Fruit fly (Drosophila melanogaster): ENCODE data around the gene ttm2.

Gene ttm2

dm6 chr3L:267083-267482 lies 7.9 kb upstream of the ttm2 start, which contains the start of gene miple1:
miple1 (plus strand) TSS chr3L:267299.
- TF ChIP-seq fd59A (GFP tag; optimal IDR thresholded peaks at IDR 0.05), result no peak
- TF ChIP-seq CG4318 (GFP tag; optimal IDR thresholded peaks at IDR 0.05), result no peak
- TF ChIP-seq lz (GFP tag; optimal IDR thresholded peaks at IDR 0.05), result no peak
- TF ChIP-seq Hr39 (GFP tag; optimal IDR thresholded peaks at IDR 0.05), result no peak
- no peak for TF ChIP-seq Gug (GFP tag; IDR thresholded peaks at IDR 0.05)
- TF ChIP-seq CG16779 (tag; optimal IDR thresholded peaks at IDR 0.05), result no peak
- TF ChIP-seq salr (GFP tag; optimal IDR thresholded peaks at IDR 0.05), result no peak
- no peak for TF ChIP-seq svp (GFP tag)
- TF ChIP-seq Met (GFP tag; optimal IDR thresholded peaks at IDR 0.05), result no peak

- peak; percentile 60 for TF ChIP-seq Eip78C (GFP tag)
- no peak for TF ChIP-seq Sox15 (GFP tag; optimal IDR thresholded peaks at IDR 0.05)
- TF ChIP-seq eg (GFP tag; IDR thresholded peaks at IDR 0.05), result 0 out of 3 replicates have a peak, but pooled peaks have one; percentile 16
- no peak for TF ChIP-seq CG31627 (GFP tag; optimal IDR thresholded peaks at IDR 0.05)
- TF ChIP-seq topi (GFP tag; optimal IDR thresholded peaks at IDR 0.05), result no peak
These were observed 7.3 kb upstream of the ttm2 start for dm6 chr3L:267618-268017.

- TF ChIP-seq CG6808 (GFP tag; optimal IDR thresholded peaks at IDR 0.05) (peak; percentile 41), esn (GFP tag; optimal IDR thresholded peaks at IDR 0.05) (peak; percentile 74), CG6276 (GFP tag; optimal IDR thresholded peaks at IDR 0.05) (peak; percentile 61), CG11762 (GFP tag; optimal IDR thresholded peaks at IDR 0.05; ENCODE audit: insufficient read depth) (peak; percentile 67), CG34406 (GFP tag; optimal IDR thresholded peaks at IDR 0.05) (peak; percentile 7), CG3919 (GFP tag; optimal IDR thresholded peaks at IDR 0.05) (peak; percentile 58), ss (GFP tag; optimal IDR thresholded peaks at IDR 0.05) (peak; percentile 64 to 70), pdm3 (GFP tag; optimal IDR thresholded peaks at IDR 0.05) (peak; percentile 74), CG10631 (GFP tag; optimal IDR thresholded peaks at IDR 0.05) (peak; percentile 76), CG3032 (tag; optimal IDR thresholded peaks at IDR 0.05) (peak; percentile 62), CG16779 (tag; optimal IDR thresholded peaks at IDR 0.05) (peak; percentile 43), Lpt (GFP tag; optimal IDR thresholded peaks at IDR 0.05) (peak; percentile 60), CG8632 (GFP tag; optimal IDR thresholded peaks at IDR 0.05) (peak; percentile 59), Smox (GFP tag; optimal IDR thresholded peaks at IDR 0.05) (peak; percentile 73), CG15336 (GFP tag; IDR thresholded peaks at IDR 0.05) (peak; percentile 48; the same call in 1 of the 2 replicates), CG10669 (GFP tag; optimal IDR thresholded peaks at IDR 0.05) (peak; percentile 66), achi (GFP tag; optimal IDR thresholded peaks at IDR 0.05) (peak; percentile 69), dac (GFP tag; optimal IDR thresholded peaks at IDR 0.05) (peak; percentile 21), Sox14 (GFP tag; optimal IDR thresholded peaks at IDR 0.05) (peak; percentile 84), CG11902 (GFP tag; optimal IDR thresholded peaks at IDR 0.05) (no peak), Blimp-1 (GFP tag; optimal IDR thresholded peaks at IDR 0.05) (peak; percentile 16), topi (GFP tag; optimal IDR thresholded peaks at IDR 0.05) (peak; percentile 64), CG11294 (GFP tag; IDR thresholded peaks at IDR 0.05) (no peak), CG6792 (GFP tag; optimal IDR thresholded peaks at IDR 0.05) (peak; percentile 62), Hr4 (GFP tag; optimal IDR thresholded peaks at IDR 0.05) (peak; percentile 76), vri (GFP tag; optimal IDR thresholded peaks at IDR 0.05) (peak; percentile 90), OdsH (GFP tag; optimal IDR thresholded peaks at IDR 0.05) (peak; percentile 61), fd85E (GFP tag; optimal IDR thresholded peaks at IDR 0.05) (no peak), Eip93F (GFP tag; optimal IDR thresholded peaks at IDR 0.05) (no peak), CG1621 (tag; optimal IDR thresholded peaks at IDR 0.05) (peak; percentile 9), fkh (GFP tag; optimal IDR thresholded peaks at IDR 0.05) (peak; percentile 97), dsx (GFP tag; optimal IDR thresholded peaks at IDR 0.05; ENCODE audit: poor library complexity, severe bottlenecking) (peak; percentile 11), svp (GFP tag) (no peak), Hr39 (GFP tag; optimal IDR thresholded peaks at IDR 0.05) (peak; percentile 56), Sox102F (GFP tag; optimal IDR thresholded peaks at IDR 0.05) (peak; percentile 64), Hr38 (GFP tag; optimal IDR thresholded peaks at IDR 0.05) (no peak), spab (GFP tag; optimal IDR thresholded peaks at IDR 0.05) (peak; percentile 57)
These were observed 4.0 kb upstream of the ttm2 start, which contains the start of gene miple2 for dm6 chr3L:270760-271500. miple2 (plus strand) TSS chr3L:271200.

All from whole organism, prepupa.